Worm (Caenorhabditis elegans) whole organism, L4 larva: ENCODE data around the gene gei-3.

Experiments
- lin-13 ChIP-seq: fragments of 150-350 bp; optimal IDR thresholded peaks from 2 replicates; lab custom pipeline; 2014; ENCODE audit warnings: missing biosample characterization, missing genetic modification reagents, missing genetic modification characterization
- nhr-6 ChIP-seq: fragments of 150-350 bp; optimal IDR thresholded peaks from 2 replicates; lab custom pipeline; 2014; ENCODE audit warnings: missing biosample characterization, missing genetic modification characterization

DNA sequence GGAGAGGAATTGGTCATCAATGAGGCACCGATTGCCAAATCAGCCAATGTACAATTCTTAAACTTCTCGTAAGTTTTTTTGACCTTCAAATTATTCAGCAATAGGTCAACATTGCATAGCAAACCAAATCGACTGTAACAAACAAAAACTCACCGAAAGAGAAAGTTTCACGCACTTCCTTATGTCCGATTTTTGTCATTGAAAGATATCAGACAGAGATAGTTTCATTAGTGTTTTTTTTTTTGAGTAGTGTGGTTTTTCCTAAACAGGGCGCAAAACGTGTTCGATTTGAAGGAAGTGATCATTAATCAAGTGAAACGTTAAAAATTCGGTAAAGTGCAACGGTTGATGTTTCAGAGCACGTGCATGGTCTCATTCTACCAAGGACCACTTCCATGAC lies 30.7 kb upstream of the gei-3 start:
- TF ChIP-seq nhr-6 (tag; lab: Kevin White, UChicago) (no peak), lin-13 (GFP tag; lab: Kevin White, UChicago) (no peak)
